Worm (Caenorhabditis elegans) whole organism, young adult: ENCODE data around the gene dhs-17.
"Not testable (repeated sequence)": the region's sequence is repeated elsewhere in the genome, so short reads cannot be mapped to it uniquely, and the experiment has no call there.

ENCODE experiments used
- F49E8.2 ChIP-seq: sonication (generic microtip); optimal IDR thresholded peaks from 3 replicates; lab custom pipeline; 2017; ENCODE audit warnings: missing genetic modification characterization, mild to moderate bottlenecking, missing compliant biosample characterization, antibody characterized with exemption, moderate library complexity; ENCODE audit not compliant: insufficient read depth
- F55B11.4 ChIP-seq: sonication (generic microtip); optimal IDR thresholded peaks from 2 replicates; lab custom pipeline; 2016; ENCODE audit warnings: missing compliant biosample characterization, missing genetic modification characterization, borderline replicate concordance; ENCODE audit not compliant: insufficient read depth
- F57C9.4 ChIP-seq: sonication (generic microtip); optimal IDR thresholded peaks from 2 replicates; lab custom pipeline; 2017; ENCODE audit warnings: mild to moderate bottlenecking, missing genetic modification characterization, missing compliant biosample characterization
- Y53G8AR.9 ChIP-seq: fragments of 200-800 bp; sonication (Bioruptor generic); conservative IDR thresholded peaks from 2 replicates; pipeline ENCODE4 v1.3.6; 2022; ENCODE audit warnings: missing genetic modification reagents, missing genetic modification characterization, missing compliant biosample characterization
- dpl-1 ChIP-seq: fragments of 150-350 bp; optimal IDR thresholded peaks from 2 replicates; lab custom pipeline; 2014; ENCODE audit warnings: missing biosample characterization, missing genetic modification reagents, missing genetic modification characterization
- hmg-1.2 ChIP-seq: fragments of 200-800 bp; sonication (Bioruptor generic); IDR thresholded peaks from 2 replicates; pipeline ENCODE4 v1.3.6; 2022; ENCODE audit warnings: missing genetic modification reagents, missing genetic modification characterization, missing compliant biosample characterization
- nfya-1 ChIP-seq: sonication (generic microtip); optimal IDR thresholded peaks from 2 replicates; lab custom pipeline; 2017; ENCODE audit warnings: antibody characterized with exemption, missing compliant biosample characterization, missing genetic modification characterization, borderline replicate concordance; ENCODE audit not compliant: insufficient read depth
- unc-62 ChIP-seq: fragments of 150-350 bp; optimal IDR thresholded peaks from 2 replicates; lab custom pipeline; 2014; ENCODE audit warnings: missing biosample characterization, missing genetic modification reagents, missing genetic modification characterization
- zfh-2 ChIP-seq: fragments of 200-800 bp; sonication (Bioruptor generic); conservative IDR thresholded peaks from 2 replicates; pipeline ENCODE4 v1.3.6; 2022; ENCODE audit warnings: missing genetic modification reagents, missing genetic modification characterization, missing compliant biosample characterization
- ztf-3 ChIP-seq: fragments of 200-800 bp; sonication (Bioruptor generic); optimal IDR thresholded peaks from 2 replicates; lab custom pipeline; 2018; ENCODE audit warnings: mild to moderate bottlenecking, missing genetic modification characterization, missing compliant biosample characterization
- ztf-6 ChIP-seq: fragments of 200-800 bp; sonication (Bioruptor generic); IDR thresholded peaks from 2 replicates; pipeline ENCODE4 v1.3.6; 2022; ENCODE audit warnings: missing genetic modification reagents, missing genetic modification characterization, missing compliant biosample characterization

DNA sequence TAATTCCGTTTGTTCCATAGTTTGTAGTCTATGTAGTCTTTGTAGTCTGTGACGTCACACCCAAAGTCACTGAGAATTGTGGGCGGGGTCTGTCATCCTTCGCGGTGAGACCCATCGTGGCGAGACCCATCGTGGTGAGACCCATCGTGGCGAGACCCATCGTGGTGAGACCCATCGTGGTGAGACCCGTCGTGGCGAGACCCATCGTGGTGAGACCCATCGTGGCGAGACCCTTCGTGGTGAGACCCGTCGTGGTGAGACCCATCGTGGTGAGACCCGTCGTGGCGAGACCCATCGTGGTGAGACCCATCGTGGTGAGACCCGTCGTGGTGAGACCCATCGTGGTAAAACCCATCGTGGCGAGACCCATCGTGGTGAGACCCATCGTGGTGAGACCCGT, 36.9 kb upstream of the dhs-17 start:
- not testable (repeated sequence) for TF ChIP-seq hmg-1.2 (GFP tag; lab: Robert Waterston, UW); nfya-1 (tag; lab: Kevin White, UChicago); ztf-3 (GFP tag; lab: Kevin White, UChicago); F57C9.4; F55B11.4 (tag; lab: Kevin White, UChicago); unc-62 (GFP tag; lab: Kevin White, UChicago); F49E8.2 (tag; lab: Kevin White, UChicago); Y53G8AR.9; dpl-1 (GFP tag; lab: Kevin White, UChicago); zfh-2 (GFP tag; lab: Robert Waterston, UW); ztf-6 (GFP tag; lab: Robert Waterston, UW)
